Worm (Caenorhabditis elegans) whole organism, young adult: Measurements from ENCODE around the gene best-9.

Source experiments
- B0019.2 ChIP-seq: fragments of 200-800 bp; sonication (Bioruptor generic); conservative IDR thresholded peaks from 2 replicates; pipeline ENCODE4 v1.3.6; 2022; ENCODE audit warnings: missing genetic modification reagents, missing genetic modification characterization, missing compliant biosample characterization
- B0035.1 ChIP-seq: sonication (generic microtip); optimal IDR thresholded peaks from 2 replicates; lab custom pipeline; 2016; ENCODE audit warnings: missing genetic modification characterization, mild to moderate bottlenecking, missing compliant biosample characterization, missing genotype, missing genetic modification reagents
- B0261.1 ChIP-seq: sonication (generic microtip); optimal IDR thresholded peaks from 2 replicates; lab custom pipeline; 2016; ENCODE audit warnings: mild to moderate bottlenecking, missing genetic modification characterization, moderate library complexity, missing compliant biosample characterization
- C17E4.6 ChIP-seq: fragments of 200-800 bp; sonication (Bioruptor generic); IDR thresholded peaks from 2 replicates; pipeline ENCODE4 v1.3.6; 2022; ENCODE audit warnings: missing genetic modification reagents, missing genetic modification characterization, missing compliant biosample characterization
- F10E7.11 ChIP-seq: sonication (generic microtip); optimal IDR thresholded peaks from 2 replicates; lab custom pipeline; 2017; ENCODE audit warnings: mild to moderate bottlenecking, missing genetic modification characterization, moderate library complexity, missing compliant biosample characterization
- K11D2.4 ChIP-seq: fragments of 200-800 bp; sonication (Bioruptor generic); IDR thresholded peaks from 2 replicates; pipeline ENCODE4 v1.3.6; 2022; ENCODE audit warnings: missing genetic modification reagents, missing genetic modification characterization, missing compliant biosample characterization
- T07F8.4 ChIP-seq: sonication (generic microtip); optimal IDR thresholded peaks from 2 replicates; lab custom pipeline; 2016; ENCODE audit warnings: mild to moderate bottlenecking, missing genetic modification characterization, moderate library complexity, missing compliant biosample characterization
- Y53F4B.3 ChIP-seq: fragments of 200-800 bp; sonication (Bioruptor generic); IDR thresholded peaks from 2 replicates; pipeline ENCODE4 v1.3.6; 2022; ENCODE audit warnings: missing genetic modification reagents, missing genetic modification characterization, missing compliant biosample characterization
- Y67H2A.10 ChIP-seq: fragments of 200-800 bp; sonication (Bioruptor generic); conservative IDR thresholded peaks from 2 replicates; pipeline ENCODE4 v1.3.6; 2022; ENCODE audit warnings: missing genetic modification reagents, missing genetic modification characterization, missing compliant biosample characterization
- akir-1 ChIP-seq: fragments of 200-800 bp; sonication (Bioruptor generic); optimal IDR thresholded peaks from 2 replicates; lab custom pipeline; 2018; ENCODE audit warnings: mild to moderate bottlenecking, missing genetic modification characterization, moderate library complexity, missing compliant biosample characterization
- aptf-2 ChIP-seq: fragments of 200-800 bp; sonication (Bioruptor generic); conservative IDR thresholded peaks from 2 replicates; pipeline ENCODE4 v1.3.6; 2022; ENCODE audit warnings: missing genetic modification reagents, missing genetic modification characterization, missing compliant biosample characterization
- attf-3 ChIP-seq: fragments of 200-800 bp; sonication (Bioruptor generic); conservative IDR thresholded peaks from 2 replicates; pipeline ENCODE4 v1.3.6; 2022; ENCODE audit warnings: missing genetic modification reagents, missing genetic modification characterization, missing compliant biosample characterization
- attf-5 ChIP-seq: fragments of 200-800 bp; sonication (Bioruptor generic); optimal IDR thresholded peaks from 2 replicates; lab custom pipeline; 2018; ENCODE audit warnings: mild to moderate bottlenecking, missing genetic modification characterization, missing compliant biosample characterization
- bed-1 ChIP-seq: fragments of 200-800 bp; sonication (Bioruptor generic); IDR thresholded peaks from 2 replicates; pipeline ENCODE4 v1.3.6; 2022; ENCODE audit warnings: missing genetic modification reagents, missing genetic modification characterization, missing compliant biosample characterization
- bed-2 ChIP-seq: fragments of 200-800 bp; sonication (Bioruptor generic); IDR thresholded peaks from 2 replicates; pipeline ENCODE4 v1.3.6; 2022; ENCODE audit warnings: missing genetic modification reagents, missing genetic modification characterization, missing compliant biosample characterization
- ceh-27 ChIP-seq: fragments of 200-800 bp; sonication (Bioruptor generic); optimal IDR thresholded peaks from 2 replicates; lab custom pipeline; 2018; ENCODE audit warnings: mild to moderate bottlenecking, missing genetic modification characterization, moderate library complexity, missing compliant biosample characterization
- ceh-40 ChIP-seq: fragments of 200-800 bp; sonication (Bioruptor generic); IDR thresholded peaks from 2 replicates; pipeline ENCODE4 v1.3.6; 2022; ENCODE audit warnings: missing genetic modification characterization, missing compliant biosample characterization
- ceh-91 ChIP-seq: fragments of 200-800 bp; sonication (Bioruptor generic); IDR thresholded peaks from 2 replicates; pipeline ENCODE4 v1.3.6; 2022; ENCODE audit warnings: missing genetic modification reagents, missing genetic modification characterization, missing compliant biosample characterization
- die-1 ChIP-seq: sonication (generic microtip); optimal IDR thresholded peaks from 2 replicates; lab custom pipeline; 2016; ENCODE audit warnings: missing genotype, mild to moderate bottlenecking, missing genetic modification characterization, missing compliant biosample characterization
- egl-44 ChIP-seq: fragments of 200-800 bp; sonication (Bioruptor generic); IDR thresholded peaks from 2 replicates; pipeline ENCODE4 v1.3.6; 2022; ENCODE audit warnings: missing genetic modification reagents, missing genetic modification characterization, missing compliant biosample characterization
- egrh-3 ChIP-seq: fragments of 200-800 bp; sonication (Bioruptor generic); IDR thresholded peaks from 2 replicates; pipeline ENCODE4 v1.3.6; 2022; ENCODE audit warnings: missing genetic modification reagents, missing genetic modification characterization, missing compliant biosample characterization
- gei-17 ChIP-seq: fragments of 200-800 bp; sonication (Bioruptor generic); optimal IDR thresholded peaks from 2 replicates; lab custom pipeline; 2018; ENCODE audit warnings: mild to moderate bottlenecking, missing genetic modification characterization, missing compliant biosample characterization
- him-1 ChIP-seq: sonication (generic microtip); optimal IDR thresholded peaks from 2 replicates; lab custom pipeline; 2016; ENCODE audit warnings: missing genotype, missing genetic modification reagents, missing genetic modification characterization, missing compliant biosample characterization
- hlh-26 ChIP-seq: fragments of 200-800 bp; sonication (Bioruptor generic); conservative IDR thresholded peaks from 2 replicates; pipeline ENCODE4 v1.3.6; 2022; ENCODE audit warnings: missing genetic modification reagents, missing genetic modification characterization, missing compliant biosample characterization
- lag-1 ChIP-seq: fragments of 200-800 bp; sonication (Bioruptor generic); IDR thresholded peaks from 2 replicates; pipeline ENCODE4 v1.3.6; 2022; ENCODE audit warnings: missing genetic modification reagents, missing genetic modification characterization, missing compliant biosample characterization
- lir-1 ChIP-seq: fragments of 200-800 bp; sonication (Bioruptor generic); conservative IDR thresholded peaks from 2 replicates; pipeline ENCODE4 v1.3.6; 2022; ENCODE audit warnings: missing genetic modification reagents, missing genetic modification characterization, missing compliant biosample characterization
- lsy-27 ChIP-seq: sonication (generic microtip); optimal IDR thresholded peaks from 2 replicates; lab custom pipeline; 2017; ENCODE audit warnings: missing genetic modification characterization, mild to moderate bottlenecking, missing compliant biosample characterization, antibody characterized with exemption, missing genotype, borderline replicate concordance; ENCODE audit not compliant: insufficient read depth
- madf-3 ChIP-seq: fragments of 200-800 bp; sonication (Bioruptor generic); IDR thresholded peaks from 2 replicates; pipeline ENCODE4 v1.3.6; 2022; ENCODE audit warnings: missing genetic modification reagents, missing genetic modification characterization, missing compliant biosample characterization
- madf-8 ChIP-seq: fragments of 200-800 bp; sonication (Bioruptor generic); conservative IDR thresholded peaks from 2 replicates; pipeline ENCODE4 v1.3.6; 2022; ENCODE audit warnings: missing genetic modification reagents, missing genetic modification characterization, missing compliant biosample characterization
- mel-28 ChIP-seq: sonication (generic microtip); optimal IDR thresholded peaks from 2 replicates; lab custom pipeline; 2016; ENCODE audit warnings: borderline replicate concordance, mild to moderate bottlenecking, missing genetic modification characterization, missing compliant biosample characterization
- mes-4 ChIP-seq: sonication (generic microtip); optimal IDR thresholded peaks from 2 replicates; lab custom pipeline; 2016; ENCODE audit warnings: missing genotype, missing genetic modification characterization, missing compliant biosample characterization
- nfyb-1 ChIP-seq: fragments of 200-800 bp; sonication (Bioruptor generic); IDR thresholded peaks from 2 replicates; pipeline ENCODE4 v1.3.6; 2022; ENCODE audit warnings: missing genetic modification reagents, missing genetic modification characterization, missing compliant biosample characterization
- nhr-27 ChIP-seq: fragments of 200-800 bp; sonication (Bioruptor generic); optimal IDR thresholded peaks from 2 replicates; lab custom pipeline; 2018; ENCODE audit warnings: mild to moderate bottlenecking, missing genetic modification characterization, moderate library complexity, missing compliant biosample characterization
- nhr-80 ChIP-seq: sonication (generic microtip); optimal IDR thresholded peaks from 2 replicates; lab custom pipeline; 2016; ENCODE audit warnings: missing genetic modification characterization, missing compliant biosample characterization
- pha-4 ChIP-seq: fragments of 150-350 bp; sonication (generic microtip); optimal IDR thresholded peaks from 2 replicates; lab custom pipeline; 2014; ENCODE audit warnings: missing biosample characterization, missing genetic modification reagents, missing genetic modification characterization
- rpc-1 ChIP-seq, 2 experiments: fragments of 150-350 bp in 1 of 2; sonication (generic microtip) in 1 of 2; optimal IDR thresholded peaks; 2 replicates each; lab custom pipeline; 2014 to 2018; ENCODE audit warnings: missing biosample characterization in 1 of 2, missing genetic modification characterization in 1 of 2, missing genetic modification reagents in 1 of 2, missing genotype in 1 of 2
- snpc-3.4 ChIP-seq: sonication (generic microtip); optimal IDR thresholded peaks from 2 replicates; lab custom pipeline; 2017; ENCODE audit warnings: missing genetic modification characterization, mild to moderate bottlenecking, missing compliant biosample characterization, antibody characterized with exemption, moderate library complexity, missing genotype, missing genetic modification reagents
- snpc-4 ChIP-seq, 5 experiments: fragments of 150-350 bp in 1 of 5; sonication (generic microtip) in 4 of 5; optimal IDR thresholded peaks; 2 replicates each; lab custom pipeline; 2014 to 2018; ENCODE audit warnings: missing genetic modification characterization in 5 of 5, missing biosample characterization in 3 of 5, antibody characterized with exemption in 2 of 5, mild to moderate bottlenecking in 2 of 5, missing compliant biosample characterization in 2 of 5, missing genotype in 2 of 5, moderate library complexity in 2 of 5, missing genetic modification reagents in 1 of 5
- tbp1 ChIP-seq: fragments of 200-800 bp; sonication (Bioruptor generic); optimal IDR thresholded peaks from 2 replicates; lab custom pipeline; 2018; ENCODE audit warnings: mild to moderate bottlenecking, missing genetic modification characterization, missing compliant biosample characterization
- unc-130 ChIP-seq: sonication (generic microtip); optimal IDR thresholded peaks from 2 replicates; lab custom pipeline; 2016; ENCODE audit warnings: missing genetic modification reagents, missing genetic modification characterization, missing compliant biosample characterization
- ztf-22 ChIP-seq: fragments of 200-800 bp; sonication (Bioruptor generic); optimal IDR thresholded peaks from 2 replicates; lab custom pipeline; 2018; ENCODE audit warnings: mild to moderate bottlenecking, missing genetic modification characterization, moderate library complexity, missing compliant biosample characterization
- ztf-26 ChIP-seq: sonication (generic microtip); optimal IDR thresholded peaks from 2 replicates; lab custom pipeline; 2017; ENCODE audit warnings: missing genetic modification characterization, missing compliant biosample characterization
- ztf-3 ChIP-seq: fragments of 200-800 bp; sonication (Bioruptor generic); optimal IDR thresholded peaks from 2 replicates; lab custom pipeline; 2018; ENCODE audit warnings: mild to moderate bottlenecking, missing genetic modification characterization, missing compliant biosample characterization

The best-9 gene

ce11 chrIV:6556624-6557368 lies 3.7 kb upstream of the best-9 start, which contains the start of gene try-3 (continued):
- peak; percentile 18 for TF ChIP-seq ztf-3 (GFP tag; lab: Kevin White, UChicago)
- TF ChIP-seq aptf-2 (GFP tag; lab: Robert Waterston, UW): no peak
- 0 out of 2 replicates have a peak, but pooled peaks have one; percentile 44 for TF ChIP-seq ceh-40 (GFP tag; lab: Robert Waterston, UW)
- TF ChIP-seq ztf-26 (tag; lab: Kevin White, UChicago): peak; percentile 42
- peak; percentile 78 for TF ChIP-seq K11D2.4 (GFP tag; lab: Robert Waterston, UW)
- TF ChIP-seq him-1 (tag; lab: Kevin White, UChicago): peak; percentile 94
- peak; percentile 36 for TF ChIP-seq B0035.1 (tag; lab: Kevin White, UChicago)
- no peak for TF ChIP-seq pha-4 (tag; lab: Kevin White, UChicago)
- TF ChIP-seq egrh-3 (GFP tag; lab: Robert Waterston, UW): peak; percentile 73
- TF ChIP-seq bed-2 (GFP tag; lab: Robert Waterston, UW): 0 out of 2 replicates have a peak, but pooled peaks have one; percentile 55
- TF ChIP-seq madf-3 (GFP tag; lab: Robert Waterston, UW): peak; percentile 78; the same call in 1 of the 2 replicates
- TF ChIP-seq attf-5: peak; percentile 54
- TF ChIP-seq F10E7.11 (tag; lab: Kevin White, UChicago): no peak
- TF ChIP-seq ztf-22: no peak
- TF ChIP-seq Y67H2A.10 (GFP tag; lab: Robert Waterston, UW): no peak
- peak; percentile 31; the same call in 1 of the 2 replicates for TF ChIP-seq egl-44 (GFP tag; lab: Robert Waterston, UW)
- no peak for TF ChIP-seq lag-1
- no peak for TF ChIP-seq unc-130 (GFP tag; lab: Kevin White, UChicago)
- TF ChIP-seq snpc-3.4 (tag; lab: Kevin White, UChicago): no peak
- TF ChIP-seq gei-17: no peak

ce11 chrIV:6562039-6562438 lies 1.5 kb downstream of the best-9 start:
- TF ChIP-seq ceh-91 (GFP tag; lab: Robert Waterston, UW): no peak
- no peak for TF ChIP-seq Y53F4B.3 (GFP tag; lab: Robert Waterston, UW)
- TF ChIP-seq bed-2 (GFP tag; lab: Robert Waterston, UW): no peak
- peak; percentile 32 for TF ChIP-seq him-1 (tag; lab: Kevin White, UChicago)
- TF ChIP-seq bed-1 (GFP tag; lab: Robert Waterston, UW): no peak
- TF ChIP-seq ceh-27 (GFP tag; lab: Kevin White, UChicago): no peak
- peak; percentile 39 for TF ChIP-seq B0261.1 (tag; lab: Kevin White, UChicago)
- TF ChIP-seq lir-1 (GFP tag; lab: Robert Waterston, UW): no peak
- TF ChIP-seq madf-8 (GFP tag; lab: Robert Waterston, UW): no peak
- TF ChIP-seq rpc-1 (optimal IDR thresholded peaks at IDR 0.05; lab: Kevin White, UChicago): peak; percentile 33
- TF ChIP-seq rpc-1 (tag; optimal IDR thresholded peaks at IDR 0.05; lab: Kevin White, UChicago): peak; percentile 76
- no peak for TF ChIP-seq lag-1
- no peak for TF ChIP-seq F10E7.11 (tag; lab: Kevin White, UChicago)
- no peak for TF ChIP-seq lsy-27 (tag; lab: Kevin White, UChicago)
- no peak for TF ChIP-seq hlh-26 (GFP tag; lab: Robert Waterston, UW)
- no peak for TF ChIP-seq B0019.2 (GFP tag; lab: Robert Waterston, UW)
- TF ChIP-seq snpc-3.4 (tag; lab: Kevin White, UChicago): no peak
- no peak for TF ChIP-seq snpc-4 (GFP tag; optimal IDR thresholded peaks at IDR 0.05; lab: Kevin White, UChicago)
- TF ChIP-seq snpc-4 (tag; optimal IDR thresholded peaks at IDR 0.05; lab: Kevin White, UChicago): peak in 1 of 4 experiments; percentile 71
- no peak for TF ChIP-seq K11D2.4 (GFP tag; lab: Robert Waterston, UW)
- TF ChIP-seq tbp1 (GFP tag; lab: Kevin White, UChicago): peak; percentile 73
- TF ChIP-seq mes-4 (tag; lab: Kevin White, UChicago): no peak
- TF ChIP-seq nhr-27 (tag; lab: Kevin White, UChicago): no peak
- no peak for TF ChIP-seq nhr-80 (tag; lab: Kevin White, UChicago)
- TF ChIP-seq mel-28: no peak
- no peak for TF ChIP-seq T07F8.4 (tag; lab: Kevin White, UChicago)
- TF ChIP-seq die-1 (tag; lab: Kevin White, UChicago): no peak
- no peak for TF ChIP-seq C17E4.6 (GFP tag; lab: Robert Waterston, UW)
- no peak for TF ChIP-seq akir-1 (GFP tag; lab: Kevin White, UChicago)
- TF ChIP-seq nfyb-1 (GFP tag; lab: Robert Waterston, UW): no peak
- TF ChIP-seq attf-3 (GFP tag; lab: Robert Waterston, UW): no peak
